Worm (Caenorhabditis elegans) whole organism, L1 larva: ENCODE data around the gene clec-83.

Experiments used
- C04F5.9 ChIP-seq: sonication (generic microtip); optimal IDR thresholded peaks from 2 replicates; lab custom pipeline; 2016; ENCODE audit warnings: missing genetic modification characterization, missing compliant biosample characterization
- C16A3.4 ChIP-seq: fragments of 150-350 bp; optimal IDR thresholded peaks from 2 replicates; lab custom pipeline; 2014; ENCODE audit warnings: missing biosample characterization, missing genetic modification characterization
- C34B4.2 ChIP-seq: sonication (generic microtip); optimal IDR thresholded peaks from 2 replicates; lab custom pipeline; 2017; ENCODE audit warnings: mild to moderate bottlenecking, missing genetic modification characterization, missing compliant biosample characterization
- F16B12.6 ChIP-seq: fragments of 150-350 bp; optimal IDR thresholded peaks from 2 replicates; lab custom pipeline; 2014; ENCODE audit warnings: missing biosample characterization, missing genetic modification characterization
- aly-2 ChIP-seq: fragments of 150-350 bp; optimal IDR thresholded peaks from 2 replicates; lab custom pipeline; 2014; ENCODE audit warnings: missing biosample characterization, missing genetic modification characterization
- ama-1 ChIP-seq: fragments of 150-350 bp; optimal IDR thresholded peaks from 2 replicates; lab custom pipeline; 2014
- ceh-82 ChIP-seq, 3 experiments: fragments of 150-350 bp in 1 of 3; sonication (generic microtip) in 2 of 3; optimal IDR thresholded peaks; 2 replicates each; lab custom pipeline; 2014 to 2017; ENCODE audit warnings: missing biosample characterization in 3 of 3, missing genetic modification characterization in 3 of 3
- ceh-88 ChIP-seq: fragments of 200-800 bp; sonication (Bioruptor generic); IDR thresholded peaks from 2 replicates; pipeline ENCODE4 v1.3.6; 2022; ENCODE audit warnings: missing genetic modification characterization, missing compliant biosample characterization
- ceh-90 ChIP-seq: sonication (generic microtip); optimal IDR thresholded peaks from 2 replicates; lab custom pipeline; 2016; ENCODE audit warnings: missing genetic modification characterization, missing compliant biosample characterization
- ces-1 ChIP-seq: fragments of 150-350 bp; optimal IDR thresholded peaks from 2 replicates; lab custom pipeline; 2014; ENCODE audit warnings: missing biosample characterization, missing genetic modification reagents, missing genetic modification characterization
- dpl-1 ChIP-seq, 3 experiments: fragments of 150-350 bp in 2 of 3; sonication (generic microtip) in 1 of 3; optimal IDR thresholded peaks; 2 replicates each; lab custom pipeline; 2014 to 2017; ENCODE audit warnings: missing biosample characterization in 3 of 3, missing genetic modification characterization in 3 of 3, missing genetic modification reagents in 3 of 3
- dsc-1 ChIP-seq: sonication (generic microtip); optimal IDR thresholded peaks from 2 replicates; lab custom pipeline; 2016; ENCODE audit warnings: mild to moderate bottlenecking, missing genetic modification characterization, missing compliant biosample characterization
- efl-1 ChIP-seq, 4 experiments: fragments of 150-350 bp; optimal IDR thresholded peaks in 3 of 4; peaks in 1 of 4; 1 replicate in 1 of 4; 2 replicates in 3 of 4; lab custom pipeline; 2014; ENCODE audit warnings: missing biosample characterization in 2 of 4, missing genetic modification characterization in 2 of 4, missing genetic modification reagents in 2 of 4
- efl-3 ChIP-seq: fragments of 200-800 bp; sonication (Bioruptor generic); optimal IDR thresholded peaks from 2 replicates; lab custom pipeline; 2018; ENCODE audit warnings: mild to moderate bottlenecking, missing genetic modification characterization, missing compliant biosample characterization
- egl-27 ChIP-seq, 2 experiments: fragments of 150-350 bp in 1 of 2; sonication (generic microtip); optimal IDR thresholded peaks; 3 replicates each; lab custom pipeline; 2017 to 2018; ENCODE audit warnings: missing biosample characterization in 2 of 2, missing genetic modification characterization in 2 of 2, missing genetic modification reagents in 2 of 2
- elt-2 ChIP-seq: sonication (generic microtip); optimal IDR thresholded peaks from 2 replicates; lab custom pipeline; 2016; ENCODE audit warnings: missing genetic modification characterization, mild to moderate bottlenecking, inconsistent platforms, missing compliant biosample characterization, missing genetic modification reagents
- elt-3 ChIP-seq, 6 experiments: fragments of 150-350 bp in 1 of 6; sonication (generic microtip); optimal IDR thresholded peaks; 2 replicates each; lab custom pipeline; 2017 to 2018; ENCODE audit warnings: missing biosample characterization in 6 of 6, missing genetic modification characterization in 6 of 6, inconsistent platforms in 1 of 6
- ets-5 ChIP-seq: fragments of 200-800 bp; sonication (Bioruptor generic); IDR thresholded peaks from 2 replicates; pipeline ENCODE4 v1.3.6; 2022; ENCODE audit warnings: missing genetic modification characterization, missing compliant biosample characterization
- fkh-10 ChIP-seq: sonication (generic microtip); optimal IDR thresholded peaks from 2 replicates; lab custom pipeline; 2017; ENCODE audit warnings: missing biosample characterization, missing genetic modification reagents, missing genetic modification characterization
- fkh-4 ChIP-seq: sonication (generic microtip); optimal IDR thresholded peaks from 2 replicates; lab custom pipeline; 2016; ENCODE audit warnings: missing compliant biosample characterization, missing genetic modification characterization, borderline replicate concordance
- irx-1 ChIP-seq: sonication (generic microtip); optimal IDR thresholded peaks from 2 replicates; lab custom pipeline; 2016; ENCODE audit warnings: missing genetic modification characterization, missing compliant biosample characterization
- isw-1 ChIP-seq: fragments of 200-800 bp; sonication (Bioruptor generic); IDR thresholded peaks from 2 replicates; pipeline ENCODE4 v1.3.6; 2022; ENCODE audit warnings: missing genetic modification characterization, missing compliant biosample characterization
- lin-14 ChIP-seq: fragments of 200-800 bp; sonication (Bioruptor generic); optimal IDR thresholded peaks from 2 replicates; lab custom pipeline; 2018; ENCODE audit warnings: mild to moderate bottlenecking, missing genetic modification characterization, moderate library complexity, missing compliant biosample characterization
- lin-35 ChIP-seq, 2 experiments: fragments of 150-350 bp; optimal IDR thresholded peaks; 2 replicates each; lab custom pipeline; 2014; ENCODE audit warnings: missing biosample characterization in 2 of 2, missing genetic modification characterization in 2 of 2, missing genetic modification reagents in 2 of 2
- lin-39 ChIP-seq: fragments of 150-350 bp; optimal IDR thresholded peaks from 2 replicates; lab custom pipeline; 2014; ENCODE audit warnings: missing biosample characterization, missing genetic modification reagents, missing genetic modification characterization
- mab-9 ChIP-seq: fragments of 200-800 bp; sonication (Bioruptor generic); IDR thresholded peaks from 2 replicates; pipeline ENCODE4 v1.3.6; 2022; ENCODE audit warnings: missing genetic modification reagents, missing genetic modification characterization, missing compliant biosample characterization
- mdl-1 ChIP-seq, 2 experiments: fragments of 150-350 bp; optimal IDR thresholded peaks; 2 replicates each; lab custom pipeline; 2014 to 2017; ENCODE audit warnings: missing biosample characterization in 2 of 2, missing genetic modification characterization in 2 of 2, inconsistent platforms in 1 of 2
- mef-2 ChIP-seq: fragments of 150-350 bp; optimal IDR thresholded peaks from 2 replicates; lab custom pipeline; 2014; ENCODE audit warnings: missing biosample characterization, missing genetic modification characterization
- mep-1 ChIP-seq: fragments of 150-350 bp; optimal IDR thresholded peaks from 2 replicates; lab custom pipeline; 2014; ENCODE audit warnings: missing biosample characterization, missing genetic modification characterization
- nhr-11 ChIP-seq: fragments of 150-350 bp; optimal IDR thresholded peaks from 2 replicates; lab custom pipeline; 2014; ENCODE audit warnings: missing biosample characterization, missing genetic modification characterization
- nhr-12 ChIP-seq: sonication (generic microtip); optimal IDR thresholded peaks from 2 replicates; lab custom pipeline; 2017; ENCODE audit warnings: missing biosample characterization, missing genetic modification characterization
- nhr-19 ChIP-seq: fragments of 200-800 bp; sonication (Bioruptor generic); conservative IDR thresholded peaks from 2 replicates; pipeline ENCODE4 v1.3.6; 2022; ENCODE audit warnings: missing genetic modification characterization, missing compliant biosample characterization
- nhr-237 ChIP-seq: fragments of 150-350 bp; optimal IDR thresholded peaks from 2 replicates; lab custom pipeline; 2014; ENCODE audit warnings: missing biosample characterization, missing genetic modification characterization
- nhr-28 ChIP-seq: fragments of 150-350 bp; optimal IDR thresholded peaks from 2 replicates; lab custom pipeline; 2014; ENCODE audit warnings: missing biosample characterization, missing genetic modification characterization
- nhr-47 ChIP-seq: sonication (generic microtip); optimal IDR thresholded peaks from 2 replicates; lab custom pipeline; 2016; ENCODE audit warnings: mild to moderate bottlenecking, missing genetic modification characterization, moderate library complexity, missing compliant biosample characterization
- nhr-71 ChIP-seq: sonication (generic microtip); optimal IDR thresholded peaks from 2 replicates; lab custom pipeline; 2016; ENCODE audit warnings: mild to moderate bottlenecking, missing genetic modification characterization, moderate library complexity, missing compliant biosample characterization
- nhr-84 ChIP-seq: sonication (generic microtip); optimal IDR thresholded peaks from 2 replicates; lab custom pipeline; 2017; ENCODE audit warnings: missing biosample characterization, missing genetic modification characterization
- nhr-85 ChIP-seq: sonication (generic microtip); peaks from one replicate; lab custom pipeline; 2016; ENCODE audit warnings: missing genetic modification characterization, inconsistent platforms, missing compliant biosample characterization
- nhr-90 ChIP-seq: sonication (generic microtip); optimal IDR thresholded peaks from 2 replicates; lab custom pipeline; 2016; ENCODE audit warnings: mild to moderate bottlenecking, missing genetic modification characterization, missing compliant biosample characterization; ENCODE audit not compliant: poor library complexity
- pax-3 ChIP-seq: fragments of 200-800 bp; sonication (Bioruptor generic); optimal IDR thresholded peaks from 2 replicates; lab custom pipeline; 2018; ENCODE audit warnings: mild to moderate bottlenecking, missing genetic modification characterization, moderate library complexity, missing compliant biosample characterization
- pqm-1 ChIP-seq: sonication (generic microtip); optimal IDR thresholded peaks from 3 replicates; lab custom pipeline; 2017; ENCODE audit warnings: missing biosample characterization, missing genetic modification characterization
- rnt-1 ChIP-seq: sonication (generic microtip); optimal IDR thresholded peaks from 2 replicates; lab custom pipeline; 2016; ENCODE audit warnings: mild to moderate bottlenecking, missing genetic modification characterization, moderate library complexity, missing compliant biosample characterization
- snu-23 ChIP-seq: sonication (generic microtip); optimal IDR thresholded peaks from 2 replicates; lab custom pipeline; 2016; ENCODE audit warnings: missing genetic modification characterization, missing compliant biosample characterization
- sox-4 ChIP-seq: sonication (generic microtip); optimal IDR thresholded peaks from 2 replicates; lab custom pipeline; 2016; ENCODE audit warnings: missing genetic modification characterization, missing compliant biosample characterization
- sup-37 ChIP-seq: fragments of 200-800 bp; sonication (Bioruptor generic); optimal IDR thresholded peaks from 2 replicates; lab custom pipeline; 2018; ENCODE audit warnings: mild to moderate bottlenecking, missing genetic modification characterization, missing compliant biosample characterization
- tbx-2 ChIP-seq: sonication (generic microtip); optimal IDR thresholded peaks from 2 replicates; lab custom pipeline; 2016; ENCODE audit warnings: missing genetic modification characterization, missing compliant biosample characterization
- unc-30 ChIP-seq: sonication (generic microtip); optimal IDR thresholded peaks from 2 replicates; lab custom pipeline; 2017; ENCODE audit warnings: missing biosample characterization, missing genetic modification characterization
- unc-62 ChIP-seq: fragments of 150-350 bp; optimal IDR thresholded peaks from 2 replicates; lab custom pipeline; 2014; ENCODE audit warnings: missing biosample characterization, missing genetic modification reagents, missing genetic modification characterization
- unc-98 ChIP-seq: fragments of 200-800 bp; sonication (Bioruptor generic); IDR thresholded peaks from 2 replicates; pipeline ENCODE4 v1.3.6; 2022; ENCODE audit warnings: missing genetic modification characterization, missing compliant biosample characterization
- xbp-1 ChIP-seq: sonication (generic microtip); optimal IDR thresholded peaks from 2 replicates; lab custom pipeline; 2016; ENCODE audit warnings: missing genetic modification characterization, missing compliant biosample characterization
- zip-4 ChIP-seq: fragments of 200-800 bp; sonication (Bioruptor generic); optimal IDR thresholded peaks from 2 replicates; lab custom pipeline; 2018; ENCODE audit warnings: mild to moderate bottlenecking, missing genetic modification characterization, moderate library complexity, missing compliant biosample characterization

The clec-83 gene

ce11 chrIV:2841260-2841659 is at the start of gene clec-83:
TSS of gene clec-83 (minus strand) at chrIV:2841472.
- TF ChIP-seq efl-1 (optimal IDR thresholded peaks at IDR 0.05; lab: Kevin White, UChicago) = no peak
- TF ChIP-seq efl-1 (GFP tag; optimal IDR thresholded peaks at IDR 0.05 in 1 of 2; lab: Kevin White, UChicago) = peak in 1 of 2 experiments; percentile 8
- TF ChIP-seq unc-30 (tag; lab: Kevin White, UChicago) = no peak

- TF ChIP-seq lin-35 (GFP tag; optimal IDR thresholded peaks at IDR 0.05; lab: Kevin White, UChicago) = peak; percentile 93 to 96
- peak; percentile 78 for TF ChIP-seq snu-23
- peak in 1 of 2 experiments; percentile 16 for TF ChIP-seq mdl-1 (tag; optimal IDR thresholded peaks at IDR 0.05; lab: Kevin White, UChicago)
- no peak for TF ChIP-seq fkh-4 (tag; lab: Kevin White, UChicago)
- TF ChIP-seq sup-37 (GFP tag; lab: Kevin White, UChicago) = no peak
- peak; percentile 44 for TF ChIP-seq dsc-1 (tag; lab: Kevin White, UChicago)
- TF ChIP-seq ceh-88 (GFP tag; lab: Robert Waterston, UW) = no peak
- no peak for TF ChIP-seq nhr-84
- TF ChIP-seq nhr-12 = no peak
- TF ChIP-seq unc-62 (GFP tag; lab: Kevin White, UChicago) = no peak
- no peak for TF ChIP-seq elt-3 (tag; optimal IDR thresholded peaks at IDR 0.05; lab: Kevin White, UChicago)
- TF ChIP-seq tbx-2 (tag; lab: Kevin White, UChicago) = peak; percentile 57
- peak; percentile 76 for TF ChIP-seq nhr-71 (tag; lab: Kevin White, UChicago)
- TF ChIP-seq F16B12.6 (tag; lab: Kevin White, UChicago) = peak; percentile 42
- TF ChIP-seq fkh-10 (GFP tag; lab: Kevin White, UChicago) = no peak
- TF ChIP-seq aly-2 (tag; lab: Kevin White, UChicago) = no peak
- no peak for TF ChIP-seq egl-27 (tag; optimal IDR thresholded peaks at IDR 0.05; lab: Kevin White, UChicago)
- no peak for TF ChIP-seq zip-4 (GFP tag; lab: Kevin White, UChicago)
- no peak for TF ChIP-seq lin-39
- TF ChIP-seq nhr-28 (tag; lab: Kevin White, UChicago) = no peak
- TF ChIP-seq elt-2 = no peak
- no peak for TF ChIP-seq nhr-11 (tag; lab: Kevin White, UChicago)
- no peak for TF ChIP-seq ets-5 (GFP tag; lab: Robert Waterston, UW)
- peak; percentile 54 for TF ChIP-seq nhr-19
- TF ChIP-seq unc-98 (GFP tag; lab: Robert Waterston, UW) = no peak
- TF ChIP-seq xbp-1 (tag; lab: Kevin White, UChicago) = peak; percentile 71
- TF ChIP-seq ces-1 (GFP tag; lab: Kevin White, UChicago) = no peak
- peak; percentile 63 for TF ChIP-seq nhr-85 (tag; lab: Kevin White, UChicago)
- TF ChIP-seq ceh-82 (tag; optimal IDR thresholded peaks at IDR 0.05; lab: Kevin White, UChicago) = peak; percentile 34 to 49 (median 43)
- TF ChIP-seq C16A3.4 (tag; lab: Kevin White, UChicago) = peak; percentile 4
- TF ChIP-seq mab-9 = no peak
- no peak for TF ChIP-seq C04F5.9 (tag; lab: Kevin White, UChicago)
- peak; percentile 88 to 93 (median 90) for TF ChIP-seq dpl-1 (GFP tag; optimal IDR thresholded peaks at IDR 0.05; lab: Kevin White, UChicago)
- TF ChIP-seq nhr-47 (tag; lab: Kevin White, UChicago) = peak; percentile 68
- no peak for TF ChIP-seq ama-1 (lab: Kevin White, UChicago)
- TF ChIP-seq irx-1 (tag; lab: Kevin White, UChicago) = no peak
- TF ChIP-seq isw-1 (GFP tag; lab: Robert Waterston, UW) = peak; percentile 52
- no peak for TF ChIP-seq pax-3 (tag; lab: Kevin White, UChicago)
- no peak for TF ChIP-seq C34B4.2 (tag; lab: Kevin White, UChicago)
- peak; percentile 56 for TF ChIP-seq lin-14
- TF ChIP-seq ceh-90 (tag; lab: Kevin White, UChicago) = peak; percentile 8
- peak; percentile 48 for TF ChIP-seq rnt-1 (tag; lab: Kevin White, UChicago)
- peak; percentile 37 for TF ChIP-seq nhr-90
- TF ChIP-seq efl-3 (GFP tag; lab: Kevin White, UChicago) = no peak
- TF ChIP-seq mef-2 (tag; lab: Kevin White, UChicago) = no peak
- peak; percentile 27 for TF ChIP-seq nhr-237 (tag; lab: Kevin White, UChicago)
- TF ChIP-seq pqm-1 (tag; lab: Kevin White, UChicago) = no peak
- peak; percentile 60 for TF ChIP-seq mep-1
- no peak for TF ChIP-seq sox-4
Measured at ce11 chrIV:2890401-2890952, 49.2 kb upstream of the clec-83 start, which contains the start of the genes nprt-1 and dib-1. TSS of gene nprt-1 (minus strand) at chrIV:2890451. TSS of gene dib-1 (plus strand) at chrIV:2890882.
